Worm (Caenorhabditis elegans) whole organism, L4 larva: ENCODE results near the gene C31G12.3.
A peak's percentile ranks its signal among the peaks of the same experiment; 100 is the strongest.

Experiments used
- F10B5.3 ChIP-seq: sonication (generic microtip); optimal IDR thresholded peaks from 2 replicates; lab custom pipeline; 2016; ENCODE audit warnings: mild to moderate bottlenecking, missing genetic modification characterization, missing compliant biosample characterization
- F37D6.2 ChIP-seq: sonication (generic microtip); optimal IDR thresholded peaks from 2 replicates; lab custom pipeline; 2016; ENCODE audit warnings: mild to moderate bottlenecking, missing genetic modification characterization, missing compliant biosample characterization
- F49E8.2 ChIP-seq: sonication (generic microtip); optimal IDR thresholded peaks from 2 replicates; lab custom pipeline; 2016; ENCODE audit warnings: missing compliant biosample characterization, mild to moderate bottlenecking, missing genetic modification characterization, borderline replicate concordance
- R02D3.7 ChIP-seq: fragments of 150-350 bp; sonication (generic microtip); optimal IDR thresholded peaks from 3 replicates; lab custom pipeline; 2014; ENCODE audit warnings: missing biosample characterization, missing genetic modification characterization
- T20F7.1 ChIP-seq: fragments of 200-800 bp; sonication (Bioruptor generic); optimal IDR thresholded peaks from 2 replicates; lab custom pipeline; 2018; ENCODE audit warnings: mild to moderate bottlenecking, missing genetic modification characterization, missing compliant biosample characterization
- Y105C5A.15 ChIP-seq: fragments of 200-800 bp; sonication (Bioruptor generic); IDR thresholded peaks from 2 replicates; pipeline ENCODE4 v1.3.6; 2022; ENCODE audit warnings: missing genetic modification characterization, missing compliant biosample characterization
- Y5F2A.4 ChIP-seq: fragments of 200-800 bp; sonication (Bioruptor generic); optimal IDR thresholded peaks from 2 replicates; lab custom pipeline; 2018; ENCODE audit warnings: mild to moderate bottlenecking, missing genetic modification characterization, missing compliant biosample characterization
- ZK337.2 ChIP-seq: fragments of 200-800 bp; sonication (Bioruptor generic); IDR thresholded peaks from 2 replicates; pipeline ENCODE4 v1.3.6; 2022; ENCODE audit warnings: missing genetic modification reagents, missing genetic modification characterization, missing compliant biosample characterization
- aha-1 ChIP-seq: fragments of 150-350 bp; peaks from one replicate; lab custom pipeline; 2014; ENCODE audit warnings: missing biosample characterization, missing genetic modification characterization
- ceh-20 ChIP-seq: fragments of 200-800 bp; sonication (Bioruptor generic); IDR thresholded peaks from 2 replicates; pipeline ENCODE4 v1.3.6; 2022; ENCODE audit warnings: missing genetic modification reagents, missing genetic modification characterization, missing compliant biosample characterization
- ceh-82 ChIP-seq: sonication (generic microtip); optimal IDR thresholded peaks from 2 replicates; lab custom pipeline; 2017; ENCODE audit warnings: missing biosample characterization, missing genetic modification characterization
- ctbp-1 ChIP-seq: fragments of 200-800 bp; sonication (Bioruptor generic); IDR thresholded peaks from 2 replicates; pipeline ENCODE4 v1.3.6; 2022; ENCODE audit warnings: missing genetic modification reagents, missing genetic modification characterization, missing compliant biosample characterization
- daf-8 ChIP-seq: fragments of 200-800 bp; sonication (Bioruptor generic); IDR thresholded peaks from 2 replicates; pipeline ENCODE4 v1.3.6; 2022; ENCODE audit warnings: missing genetic modification characterization, missing compliant biosample characterization
- dmd-8 ChIP-seq: fragments of 200-800 bp; sonication (Bioruptor generic); IDR thresholded peaks from 2 replicates; pipeline ENCODE4 v1.3.6; 2022; ENCODE audit warnings: missing genetic modification characterization, missing compliant biosample characterization
- fos-1 ChIP-seq: fragments of 150-350 bp; optimal IDR thresholded peaks from 2 replicates; lab custom pipeline; 2014; ENCODE audit warnings: missing biosample characterization, missing genetic modification characterization
- hlh-30 ChIP-seq: sonication (generic microtip); optimal IDR thresholded peaks from 2 replicates; lab custom pipeline; 2017; ENCODE audit warnings: antibody characterized with exemption, mild to moderate bottlenecking, missing genetic modification characterization, missing compliant biosample characterization; ENCODE audit not compliant: insufficient read depth
- jun-1 ChIP-seq: fragments of 150-350 bp; optimal IDR thresholded peaks from 2 replicates; lab custom pipeline; 2014; ENCODE audit warnings: missing biosample characterization, missing genetic modification reagents, missing genetic modification characterization
- lin-1 ChIP-seq: fragments of 200-800 bp; sonication (Bioruptor generic); IDR thresholded peaks from 2 replicates; pipeline ENCODE4 v1.3.6; 2022; ENCODE audit warnings: missing genetic modification reagents, missing genetic modification characterization, missing compliant biosample characterization
- lin-15B ChIP-seq: fragments of 150-350 bp; sonication (generic microtip); optimal IDR thresholded peaks from 3 replicates; lab custom pipeline; 2014; ENCODE audit warnings: missing biosample characterization, missing genetic modification characterization
- lin-29 ChIP-seq: fragments of 200-800 bp; sonication (Bioruptor generic); IDR thresholded peaks from 2 replicates; pipeline ENCODE4 v1.3.6; 2022; ENCODE audit warnings: missing genetic modification reagents, missing genetic modification characterization, missing compliant biosample characterization
- madf-5 ChIP-seq, 2 experiments: fragments of 200-800 bp; sonication (Bioruptor generic); IDR thresholded peaks; 2 replicates each; pipeline ENCODE4 v1.3.6; 2022; ENCODE audit warnings: missing compliant biosample characterization in 2 of 2, missing genetic modification characterization in 2 of 2
- mdl-1 ChIP-seq, 2 experiments: fragments of 150-350 bp in 1 of 2; sonication (generic microtip) in 1 of 2; optimal IDR thresholded peaks; 2 replicates each; lab custom pipeline; 2014 to 2017; ENCODE audit warnings: missing biosample characterization in 2 of 2, missing genetic modification characterization in 2 of 2
- mdt-29 ChIP-seq: fragments of 200-800 bp; sonication (Bioruptor generic); IDR thresholded peaks from 2 replicates; pipeline ENCODE4 v1.3.6; 2022; ENCODE audit warnings: missing genetic modification reagents, missing genetic modification characterization, missing compliant biosample characterization
- mes-2 ChIP-seq: sonication (generic microtip); optimal IDR thresholded peaks from 2 replicates; lab custom pipeline; 2016; ENCODE audit warnings: missing genotype, mild to moderate bottlenecking, missing genetic modification characterization, missing compliant biosample characterization; ENCODE audit not compliant: poor library complexity, severe bottlenecking
- mxl-2 ChIP-seq: fragments of 200-800 bp; sonication (Bioruptor generic); conservative IDR thresholded peaks from 2 replicates; pipeline ENCODE4 v1.3.6; 2022; ENCODE audit warnings: missing genetic modification reagents, missing genetic modification characterization, missing compliant biosample characterization
- mxl-3 ChIP-seq: fragments of 200-800 bp; sonication (Bioruptor generic); optimal IDR thresholded peaks from 2 replicates; lab custom pipeline; 2018; ENCODE audit warnings: mild to moderate bottlenecking, missing genetic modification characterization, missing compliant biosample characterization
- nhr-10 ChIP-seq: fragments of 150-350 bp; optimal IDR thresholded peaks from 2 replicates; lab custom pipeline; 2014; ENCODE audit warnings: missing biosample characterization, missing genetic modification characterization
- nhr-102 ChIP-seq: sonication (generic microtip); optimal IDR thresholded peaks from 2 replicates; lab custom pipeline; 2016; ENCODE audit warnings: mild to moderate bottlenecking, missing genetic modification characterization, moderate library complexity, missing compliant biosample characterization
- nhr-25 ChIP-seq: sonication (generic microtip); optimal IDR thresholded peaks from 2 replicates; lab custom pipeline; 2017; ENCODE audit warnings: missing genetic modification characterization, mild to moderate bottlenecking, missing compliant biosample characterization, antibody characterized with exemption, moderate library complexity, borderline replicate concordance; ENCODE audit not compliant: insufficient read depth
- nhr-28 ChIP-seq: fragments of 150-350 bp; optimal IDR thresholded peaks from 2 replicates; lab custom pipeline; 2014; ENCODE audit warnings: missing biosample characterization, missing genetic modification characterization
- nhr-42 ChIP-seq: fragments of 200-800 bp; sonication (Bioruptor generic); IDR thresholded peaks from 2 replicates; pipeline ENCODE4 v1.3.6; 2022; ENCODE audit warnings: missing genetic modification characterization, missing compliant biosample characterization
- nhr-48 ChIP-seq: sonication (generic microtip); optimal IDR thresholded peaks from 2 replicates; lab custom pipeline; 2016; ENCODE audit warnings: mild to moderate bottlenecking, missing genetic modification characterization, missing compliant biosample characterization
- pqm-1 ChIP-seq: sonication (generic microtip); optimal IDR thresholded peaks from 2 replicates; lab custom pipeline; 2017; ENCODE audit warnings: missing biosample characterization, missing genetic modification characterization
- saeg-2 ChIP-seq: fragments of 200-800 bp; sonication (Bioruptor generic); IDR thresholded peaks from 2 replicates; pipeline ENCODE4 v1.3.6; 2022; ENCODE audit warnings: missing genetic modification reagents, missing genetic modification characterization, missing compliant biosample characterization
- skn-1 ChIP-seq: fragments of 150-350 bp; optimal IDR thresholded peaks from 2 replicates; lab custom pipeline; 2014; ENCODE audit warnings: missing biosample characterization, missing genetic modification characterization
- snpc-1.2 ChIP-seq: fragments of 200-800 bp; sonication (Bioruptor generic); IDR thresholded peaks from 2 replicates; pipeline ENCODE4 v1.3.6; 2022; ENCODE audit warnings: missing genetic modification reagents, missing genetic modification characterization, missing compliant biosample characterization
- tra-1 ChIP-seq: fragments of 200-800 bp; sonication (Bioruptor generic); IDR thresholded peaks from 2 replicates; pipeline ENCODE4 v1.3.6; 2022; ENCODE audit warnings: missing genetic modification reagents, missing genetic modification characterization, missing compliant biosample characterization
- unc-39 ChIP-seq: sonication (generic microtip); optimal IDR thresholded peaks from 2 replicates; lab custom pipeline; 2017; ENCODE audit warnings: missing biosample characterization, missing genetic modification characterization
- zfp-3 ChIP-seq: fragments of 200-800 bp; sonication (Bioruptor generic); conservative IDR thresholded peaks from 2 replicates; pipeline ENCODE4 v1.3.6; 2022; ENCODE audit warnings: missing genetic modification reagents, missing genetic modification characterization, missing compliant biosample characterization
- ztf-7 ChIP-seq: fragments of 150-350 bp; optimal IDR thresholded peaks from 2 replicates; lab custom pipeline; 2014; ENCODE audit warnings: missing biosample characterization, missing genetic modification characterization

The C31G12.3 gene

DNA sequence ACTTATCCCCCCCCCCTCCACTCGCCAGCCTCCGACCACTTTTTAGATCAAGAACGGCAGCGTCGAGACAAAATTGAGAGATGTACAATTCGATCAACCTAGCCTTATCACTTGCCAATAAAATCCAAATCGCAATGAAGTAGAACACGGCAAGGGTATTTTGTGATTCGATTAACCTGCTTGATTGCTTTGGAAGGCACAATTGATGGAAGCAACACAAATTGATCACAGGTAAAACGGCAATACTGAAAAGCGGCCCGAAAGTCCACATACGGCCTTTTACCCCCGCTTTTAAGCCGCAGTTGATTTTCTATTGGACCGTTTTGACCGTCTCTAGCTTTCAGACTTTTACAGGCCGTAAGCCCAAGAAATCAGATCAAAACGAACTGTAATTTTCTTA is 3.3 kb downstream of the C31G12.3 start, which contains the start of gene clec-245:
clec-245 (minus strand) TSS at position 101 of the 400 bp plus-strand sequence.
- TF ChIP-seq aha-1 (tag; lab: Kevin White, UChicago), result peak; percentile 84
- no peak for TF ChIP-seq ceh-20

DNA sequence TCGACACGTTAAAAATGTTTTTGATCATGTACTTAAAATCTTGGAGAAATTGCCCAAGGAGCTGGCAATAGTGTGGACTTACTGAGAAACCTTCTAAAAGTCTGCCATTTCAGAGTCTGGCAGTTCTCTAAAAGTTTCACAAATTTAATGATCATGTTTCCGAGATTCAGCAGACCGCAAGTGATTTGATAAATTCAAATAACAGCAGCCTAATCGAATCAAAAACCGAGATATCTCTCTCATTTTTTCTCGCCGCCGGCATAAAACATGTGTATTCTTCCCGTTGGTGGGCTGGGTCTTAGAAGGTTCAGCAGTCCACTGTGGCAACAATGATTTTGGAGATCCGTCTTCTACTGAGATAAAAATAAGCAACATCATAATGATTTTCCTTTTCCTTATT is 4.2 kb downstream of the C31G12.3 start, which contains the start of gene clec-246:
clec-246 (plus strand) TSS at position 301 of the 400 bp plus-strand sequence.
- TF ChIP-seq nhr-42 (GFP tag; lab: Robert Waterston, UW) (no peak), F49E8.2 (tag; lab: Kevin White, UChicago) (no peak), lin-15B (tag; lab: Kevin White, UChicago) (no peak), R02D3.7 (tag; lab: Kevin White, UChicago) (no peak), nhr-102 (tag; lab: Kevin White, UChicago) (no peak), ceh-82 (tag; lab: Kevin White, UChicago) (no peak), mdt-29 (no peak), mdl-1 (tag; optimal IDR thresholded peaks at IDR 0.05; lab: Kevin White, UChicago) (no peak), daf-8 (GFP tag; lab: Robert Waterston, UW) (no peak), skn-1 (tag; lab: Kevin White, UChicago) (no peak), ZK337.2 (GFP tag; lab: Robert Waterston, UW) (no peak), lin-29 (GFP tag; lab: Robert Waterston, UW) (no peak), nhr-10 (tag; lab: Kevin White, UChicago) (no peak), madf-5 (GFP tag; IDR thresholded peaks at IDR 0.05; lab: Robert Waterston, UW) (no peak), hlh-30 (no peak), Y5F2A.4 (no peak), unc-39 (no peak), T20F7.1 (GFP tag; lab: Kevin White, UChicago) (no peak), ztf-7 (tag; lab: Kevin White, UChicago) (no peak)
- TF ChIP-seq, all 104 proteins: peak for 0

DNA sequence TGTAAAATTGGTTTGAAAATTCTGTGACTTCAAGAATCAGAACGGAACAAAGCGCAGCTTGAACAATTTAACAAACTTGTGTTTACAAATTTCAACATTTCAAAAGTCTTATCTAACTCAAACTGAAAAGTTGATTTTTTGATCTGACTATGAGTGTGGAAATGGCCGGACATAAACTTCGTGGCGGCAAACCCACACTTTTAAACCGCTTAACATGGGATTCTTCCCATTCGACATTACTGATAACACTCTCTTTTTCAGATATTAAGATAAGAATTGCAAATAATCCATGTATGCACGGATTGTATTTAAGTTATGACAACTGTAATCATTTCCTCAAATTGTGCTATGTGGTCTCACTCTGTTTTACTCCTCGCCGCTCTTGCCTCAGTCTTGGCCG is 6.1 kb downstream of the C31G12.3 start, which contains the start of gene clec-42:
clec-42 (plus strand) TSS at position 285 of the 400 bp plus-strand sequence.
- TF ChIP-seq mes-2 (tag; lab: Kevin White, UChicago) (no peak), F37D6.2 (tag; lab: Kevin White, UChicago) (no peak), nhr-28 (tag; lab: Kevin White, UChicago) (peak; percentile 38), pqm-1 (tag; lab: Kevin White, UChicago) (peak; percentile 35), lin-1 (GFP tag; lab: Robert Waterston, UW) (no peak), zfp-3 (GFP tag; lab: Robert Waterston, UW) (no peak)

DNA sequence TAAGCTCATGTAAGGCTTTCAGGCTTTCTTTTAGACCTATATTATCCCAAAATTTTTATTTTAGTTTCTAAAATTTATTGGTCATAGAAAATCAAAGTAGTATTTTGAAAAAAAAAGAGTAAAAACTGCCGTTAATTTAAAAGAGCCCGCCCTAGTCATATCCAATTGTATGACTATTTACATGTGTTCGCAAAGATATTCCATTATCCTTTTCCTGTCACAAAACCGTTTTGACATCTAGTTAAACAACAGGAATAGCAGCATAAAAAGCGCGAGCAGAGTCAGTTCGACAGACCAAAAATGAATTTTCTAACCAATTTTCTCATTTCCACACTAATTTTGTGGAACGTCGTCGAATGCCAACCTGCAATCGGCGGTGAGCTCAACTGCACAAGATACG is 10.0 kb downstream of the C31G12.3 start, which contains the start of gene F16H6.3:
F16H6.3 (plus strand) TSS at position 301 of the 400 bp plus-strand sequence.
- no peak for TF ChIP-seq mxl-2
- no peak for TF ChIP-seq dmd-8 (GFP tag; lab: Robert Waterston, UW)
- TF ChIP-seq ztf-7 (tag; lab: Kevin White, UChicago), result no peak
- no peak for TF ChIP-seq mxl-3 (GFP tag; lab: Kevin White, UChicago)
- TF ChIP-seq nhr-25 (tag; lab: Kevin White, UChicago), result no peak
- no peak for TF ChIP-seq fos-1 (tag; lab: Kevin White, UChicago)
- TF ChIP-seq daf-8 (GFP tag; lab: Robert Waterston, UW), result no peak
- TF ChIP-seq saeg-2 (GFP tag; lab: Robert Waterston, UW), result no peak
- TF ChIP-seq nhr-48 (tag; lab: Kevin White, UChicago), result no peak
- TF ChIP-seq Y105C5A.15 (GFP tag; lab: Robert Waterston, UW), result no peak
- TF ChIP-seq F10B5.3 (tag; lab: Kevin White, UChicago), result no peak
- no peak for TF ChIP-seq Y5F2A.4
- TF ChIP-seq snpc-1.2 (GFP tag; lab: Robert Waterston, UW), result no peak
- no peak for TF ChIP-seq jun-1 (tag; lab: Kevin White, UChicago)
- TF ChIP-seq ctbp-1, result no peak
- no peak for TF ChIP-seq tra-1
